Fruit fly (Drosophila melanogaster) whole organism, embryonic: Measurements from ENCODE around the gene CG13949.

Experiments used
- Bdp1 ChIP-seq: fragments of 200-800 bp; sonication (Bioruptor generic); optimal IDR thresholded peaks from 3 replicates; lab custom pipeline; 2016; ENCODE audit warnings: missing biosample characterization, missing genetic modification characterization
- C15 ChIP-seq: fragments of 200-800 bp; sonication (Bioruptor generic); IDR thresholded peaks from 3 replicates; pipeline ENCODE4 v1.3.6; 2022; ENCODE audit warnings: missing biosample characterization, missing genetic modification characterization
- CG10267 ChIP-seq: fragments of 200-800 bp; sonication (Bioruptor generic); optimal IDR thresholded peaks from 2 replicates; lab custom pipeline; 2018; ENCODE audit warnings: missing biosample characterization, mild to moderate bottlenecking, missing genetic modification characterization, moderate library complexity
- CG10654 ChIP-seq: fragments of 200-800 bp; sonication (Bioruptor generic); optimal IDR thresholded peaks from 2 replicates; lab custom pipeline; 2016; ENCODE audit warnings: missing biosample characterization, missing genetic modification characterization
- CG11695 ChIP-seq: fragments of 200-800 bp; sonication (Bioruptor generic); IDR thresholded peaks from 3 replicates; pipeline ENCODE4 v1.3.6; 2022; ENCODE audit warnings: missing biosample characterization, missing genetic modification characterization
- CG12391 ChIP-seq: fragments of 200-800 bp; sonication (Bioruptor generic); optimal IDR thresholded peaks from 3 replicates; lab custom pipeline; 2018; ENCODE audit warnings: missing biosample characterization, mild to moderate bottlenecking, missing genetic modification characterization, moderate library complexity
- CG14860 ChIP-seq: fragments of 200-800 bp; sonication (Bioruptor generic); IDR thresholded peaks from 3 replicates; pipeline ENCODE4 v1.3.6; 2022; ENCODE audit warnings: missing biosample characterization, missing genetic modification characterization; ENCODE audit not compliant: partially characterized antibody
- CG1647 ChIP-seq: fragments of 200-800 bp; sonication (Bioruptor generic); optimal IDR thresholded peaks from 3 replicates; lab custom pipeline; 2016; ENCODE audit warnings: missing biosample characterization, missing genetic modification characterization
- CG16815 ChIP-seq: fragments of 200-800 bp; sonication (Bioruptor generic); optimal IDR thresholded peaks from 3 replicates; lab custom pipeline; 2017; ENCODE audit warnings: missing biosample characterization, mild to moderate bottlenecking, missing genetic modification characterization
- CG17186 ChIP-seq: fragments of 200-800 bp; sonication (Bioruptor generic); optimal IDR thresholded peaks from 3 replicates; lab custom pipeline; 2017; ENCODE audit warnings: missing biosample characterization, missing genetic modification reagents, missing genetic modification characterization
- CG17912 ChIP-seq: fragments of 200-800 bp; sonication (Bioruptor generic); optimal IDR thresholded peaks from 2 replicates; lab custom pipeline; 2018; ENCODE audit warnings: missing biosample characterization, mild to moderate bottlenecking, missing genetic modification characterization
- CG2129 ChIP-seq: fragments of 200-800 bp; sonication (Bioruptor generic); IDR thresholded peaks from 2 replicates; pipeline ENCODE4 v1.3.6; 2022; ENCODE audit warnings: missing biosample characterization, missing genetic modification characterization; ENCODE audit not compliant: partially characterized antibody
- CG30020 ChIP-seq: fragments of 200-800 bp; optimal IDR thresholded peaks from 2 replicates; lab custom pipeline; 2019; ENCODE audit warnings: missing biosample characterization, mild to moderate bottlenecking, missing genetic modification characterization, moderate library complexity
- CG30403 ChIP-seq: fragments of 200-800 bp; sonication (Bioruptor generic); optimal IDR thresholded peaks from 3 replicates; lab custom pipeline; 2016; ENCODE audit warnings: missing biosample characterization, missing genetic modification characterization
- CG34422 ChIP-seq: fragments of 200-800 bp; sonication (Bioruptor generic); IDR thresholded peaks from 3 replicates; pipeline ENCODE4 v1.3.6; 2022; ENCODE audit warnings: missing biosample characterization, missing genetic modification characterization
- CG4707 ChIP-seq: fragments of 200-800 bp; sonication (Bioruptor generic); optimal IDR thresholded peaks from 2 replicates; lab custom pipeline; 2018; ENCODE audit warnings: missing biosample characterization, mild to moderate bottlenecking, missing genetic modification characterization, moderate library complexity
- CG4730 ChIP-seq: fragments of 200-800 bp; sonication (Bioruptor generic); IDR thresholded peaks from 2 replicates; pipeline ENCODE4 v1.3.6; 2022; ENCODE audit warnings: missing biosample characterization, missing genetic modification characterization
- CG6683 ChIP-seq: fragments of 200-800 bp; sonication (Bioruptor generic); optimal IDR thresholded peaks from 2 replicates; lab custom pipeline; 2017; ENCODE audit warnings: missing biosample characterization, mild to moderate bottlenecking, missing genetic modification characterization, missing genetic modification reagents
- CG6765 ChIP-seq: fragments of 200-800 bp; sonication (Bioruptor generic); optimal IDR thresholded peaks from 3 replicates; lab custom pipeline; 2017; ENCODE audit warnings: missing biosample characterization, mild to moderate bottlenecking, missing genetic modification characterization
- CG6791 ChIP-seq: fragments of 200-800 bp; sonication (Bioruptor generic); IDR thresholded peaks from 3 replicates; pipeline ENCODE4 v1.3.6; 2022; ENCODE audit warnings: missing biosample characterization, missing genetic modification characterization; ENCODE audit not compliant: partially characterized antibody
- CG6854 ChIP-seq: fragments of 200-800 bp; sonication (Bioruptor generic); optimal IDR thresholded peaks from 3 replicates; lab custom pipeline; 2017; ENCODE audit warnings: missing biosample characterization, mild to moderate bottlenecking, missing genetic modification characterization
- CG7357 ChIP-seq: fragments of 200-800 bp; sonication (Bioruptor generic); IDR thresholded peaks from 3 replicates; pipeline ENCODE4 v1.3.6; 2022; ENCODE audit warnings: missing biosample characterization, missing genetic modification characterization
- CG7928 ChIP-seq: fragments of 200-800 bp; sonication (Bioruptor generic); optimal IDR thresholded peaks from 2 replicates; lab custom pipeline; 2017; ENCODE audit warnings: missing biosample characterization, mild to moderate bottlenecking, missing genetic modification characterization
- CG8359 ChIP-seq: fragments of 200-800 bp; sonication (Bioruptor generic); optimal IDR thresholded peaks from 2 replicates; lab custom pipeline; 2017; ENCODE audit warnings: missing biosample characterization, mild to moderate bottlenecking, missing genetic modification characterization, borderline replicate concordance
- CG8924 ChIP-seq: fragments of 200-800 bp; optimal IDR thresholded peaks from 3 replicates; lab custom pipeline; 2019; ENCODE audit warnings: missing biosample characterization, mild to moderate bottlenecking, missing genetic modification characterization, moderate library complexity
- CkIIα-i1 ChIP-seq: fragments of 200-800 bp; sonication (Bioruptor generic); IDR thresholded peaks from 2 replicates; pipeline ENCODE4 v1.3.6; 2022; ENCODE audit warnings: missing biosample characterization, missing genetic modification characterization
- E2f1 ChIP-seq: fragments of 200-800 bp; sonication (Bioruptor generic); IDR thresholded peaks from 2 replicates; pipeline ENCODE4 v1.3.6; 2022; ENCODE audit warnings: missing biosample characterization, missing genetic modification characterization
- Hsf ChIP-seq: fragments of 200-800 bp; sonication (Bioruptor generic); optimal IDR thresholded peaks from 3 replicates; lab custom pipeline; 2016; ENCODE audit warnings: missing biosample characterization, missing genetic modification characterization
- Kr ChIP-seq: fragments of 200-800 bp; sonication (Bioruptor generic); optimal IDR thresholded peaks from 2 replicates; lab custom pipeline; 2017; ENCODE audit warnings: missing biosample characterization, mild to moderate bottlenecking, missing genetic modification characterization
- Lhr ChIP-seq: fragments of 200-800 bp; sonication (Bioruptor generic); optimal IDR thresholded peaks from 3 replicates; lab custom pipeline; 2017; ENCODE audit warnings: mild to moderate bottlenecking, missing biosample characterization, missing genetic modification reagents, missing genetic modification characterization
- Oli ChIP-seq: fragments of 200-800 bp; sonication (Bioruptor generic); optimal IDR thresholded peaks from 2 replicates; lab custom pipeline; 2018; ENCODE audit warnings: missing biosample characterization, mild to moderate bottlenecking, missing genetic modification characterization, moderate library complexity
- Pdp1 ChIP-seq, 2 experiments: fragments of 200-800 bp; sonication (Bioruptor generic); optimal IDR thresholded peaks; 3 replicates each; lab custom pipeline; 2016; ENCODE audit warnings: missing biosample characterization in 2 of 2, missing genetic modification characterization in 2 of 2, mild to moderate bottlenecking in 1 of 2, moderate library complexity in 1 of 2
- Sry-β ChIP-seq: fragments of 200-800 bp; sonication (Bioruptor generic); optimal IDR thresholded peaks from 2 replicates; lab custom pipeline; 2018; ENCODE audit warnings: missing biosample characterization, mild to moderate bottlenecking, missing genetic modification characterization, moderate library complexity
- Ssrp ChIP-seq: fragments of 200-800 bp; sonication (Bioruptor generic); optimal IDR thresholded peaks from 2 replicates; lab custom pipeline; 2018; ENCODE audit warnings: missing biosample characterization, mild to moderate bottlenecking, missing genetic modification characterization, moderate library complexity
- TFAM ChIP-seq: fragments of 200-800 bp; sonication (Bioruptor generic); optimal IDR thresholded peaks from 2 replicates; lab custom pipeline; 2017; ENCODE audit warnings: missing biosample characterization, missing genetic modification characterization, inconsistent platforms
- ab ChIP-seq: fragments of 200-800 bp; sonication (Bioruptor generic); optimal IDR thresholded peaks from 2 replicates; lab custom pipeline; 2016; ENCODE audit warnings: missing biosample characterization, missing genetic modification characterization
- cato ChIP-seq: fragments of 200-800 bp; sonication (Bioruptor generic); optimal IDR thresholded peaks from 2 replicates; lab custom pipeline; 2016; ENCODE audit warnings: missing biosample characterization, missing genetic modification characterization, borderline replicate concordance
- dan ChIP-seq: fragments of 200-800 bp; sonication (Bioruptor generic); IDR thresholded peaks from 2 replicates; pipeline ENCODE4 v1.3.6; 2022; ENCODE audit warnings: missing biosample characterization, missing genetic modification characterization
- dysf ChIP-seq: fragments of 200-800 bp; sonication (Bioruptor generic); IDR thresholded peaks from 3 replicates; pipeline ENCODE4 v1.3.6; 2022; ENCODE audit warnings: missing biosample characterization, missing genetic modification characterization
- ftz-f1 ChIP-seq: fragments of 200-800 bp; sonication (Bioruptor generic); optimal IDR thresholded peaks from 2 replicates; lab custom pipeline; 2016; ENCODE audit warnings: missing biosample characterization, missing genetic modification characterization
- hb ChIP-seq: fragments of 200-800 bp; sonication (Bioruptor generic); IDR thresholded peaks from 3 replicates; pipeline ENCODE4 v1.3.6; 2022; ENCODE audit warnings: missing biosample characterization, missing genetic modification characterization; ENCODE audit not compliant: partially characterized antibody
- hbn ChIP-seq: fragments of 200-800 bp; sonication (Bioruptor generic); IDR thresholded peaks from 2 replicates; pipeline ENCODE4 v1.3.6; 2022; ENCODE audit warnings: missing biosample characterization, missing genetic modification characterization; ENCODE audit not compliant: partially characterized antibody
- jing ChIP-seq: fragments of 200-800 bp; sonication (Bioruptor generic); optimal IDR thresholded peaks from 2 replicates; lab custom pipeline; 2018; ENCODE audit warnings: missing biosample characterization, mild to moderate bottlenecking, missing genetic modification characterization
- kah ChIP-seq: fragments of 200-800 bp; sonication (Bioruptor generic); optimal IDR thresholded peaks from 2 replicates; lab custom pipeline; 2018; ENCODE audit warnings: missing biosample characterization, mild to moderate bottlenecking, missing genetic modification characterization
- lilli ChIP-seq: fragments of 200-800 bp; sonication (Bioruptor generic); optimal IDR thresholded peaks from 3 replicates; lab custom pipeline; 2016; ENCODE audit warnings: missing biosample characterization, missing genetic modification characterization
- mirr ChIP-seq: fragments of 200-800 bp; sonication (Bioruptor generic); optimal IDR thresholded peaks from 3 replicates; lab custom pipeline; 2018; ENCODE audit warnings: missing biosample characterization, mild to moderate bottlenecking, missing genetic modification characterization
- tin ChIP-seq: fragments of 200-800 bp; sonication (Bioruptor generic); optimal IDR thresholded peaks from 3 replicates; lab custom pipeline; 2016; ENCODE audit warnings: missing biosample characterization, missing genetic modification characterization
- tx ChIP-seq: fragments of 200-800 bp; sonication (Bioruptor generic); optimal IDR thresholded peaks from 2 replicates; lab custom pipeline; 2016; ENCODE audit warnings: missing biosample characterization, missing genetic modification characterization
- vnd ChIP-seq: fragments of 200-800 bp; sonication (Bioruptor generic); IDR thresholded peaks from 3 replicates; pipeline ENCODE4 v1.3.6; 2022; ENCODE audit warnings: missing biosample characterization, missing genetic modification characterization; ENCODE audit not compliant: partially characterized antibody
- zen2 ChIP-seq: fragments of 200-800 bp; sonication (Bioruptor generic); IDR thresholded peaks from 3 replicates; pipeline ENCODE4 v1.3.6; 2022; ENCODE audit warnings: missing biosample characterization, missing genetic modification characterization; ENCODE audit not compliant: partially characterized antibody

Gene CG13949

DNA sequence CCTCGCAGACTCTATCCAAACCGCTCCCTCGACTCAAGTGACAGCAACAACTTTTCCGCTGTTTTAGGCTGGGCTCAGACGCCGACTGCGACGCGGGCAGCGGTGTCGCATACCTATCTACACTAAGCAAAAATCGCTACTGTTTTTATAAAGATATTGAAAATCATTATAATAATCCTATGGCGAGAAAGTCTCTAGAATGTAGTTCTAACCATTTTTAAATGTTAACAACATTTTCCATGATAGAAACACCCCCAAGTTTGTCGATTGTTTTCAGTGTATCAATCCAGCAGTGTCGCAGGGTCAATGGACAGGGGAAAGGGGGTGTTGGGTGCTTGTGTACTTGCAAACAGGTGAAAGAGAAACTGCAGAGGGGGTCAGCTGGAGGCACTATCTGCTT, 10.7 kb downstream of the CG13949 start (continued):
- peak; percentile 97 for TF ChIP-seq dysf (GFP tag; lab: Robert Waterston, UW)
- peak; percentile 97 for TF ChIP-seq CG34422 (GFP tag; lab: Robert Waterston, UW)
- TF ChIP-seq E2f1, result peak; percentile 95
- TF ChIP-seq CG30403 (GFP tag; lab: Kevin White, UChicago), result peak; percentile 98
- peak; percentile 86 for TF ChIP-seq Bdp1 (GFP tag; lab: Kevin White, UChicago)
- TF ChIP-seq kah (GFP tag; lab: Kevin White, UChicago), result peak; percentile 91
- peak; percentile 98 for TF ChIP-seq lilli (GFP tag; lab: Kevin White, UChicago)
- peak; percentile 93 for TF ChIP-seq tx (GFP tag; lab: Kevin White, UChicago)
- peak; percentile 96 for TF ChIP-seq Hsf (GFP tag; lab: Kevin White, UChicago)
- peak; percentile 96 for TF ChIP-seq Oli
- TF ChIP-seq CG1647, result peak; percentile 96
- peak; percentile 52 for TF ChIP-seq Sry-β (GFP tag; lab: Kevin White, UChicago)
- TF ChIP-seq CG8924 (tag; lab: Kevin White, UChicago), result peak; percentile 97
- TF ChIP-seq CG6791 (GFP tag; lab: Robert Waterston, UW), result no peak
- no peak for TF ChIP-seq CG14860 (GFP tag; lab: Robert Waterston, UW)
- TF ChIP-seq CG16815, result peak; percentile 93
- TF ChIP-seq CG7357 (GFP tag; lab: Robert Waterston, UW), result peak; percentile 88
- peak; percentile 97 for TF ChIP-seq CG12391 (tag; lab: Kevin White, UChicago)
- TF ChIP-seq zen2 (GFP tag; lab: Robert Waterston, UW), result no peak
- TF ChIP-seq CG10267 (tag; lab: Kevin White, UChicago), result peak; percentile 90
- no peak for TF ChIP-seq hb
- TF ChIP-seq vnd (GFP tag; lab: Robert Waterston, UW), result no peak
- TF ChIP-seq CG11695 (GFP tag; lab: Robert Waterston, UW), result peak; percentile 94
- peak; percentile 90 for TF ChIP-seq CG6854 (GFP tag; lab: Kevin White, UChicago)
- peak; percentile 91 for TF ChIP-seq cato (GFP tag; lab: Kevin White, UChicago)
- peak; percentile 85 for TF ChIP-seq Lhr (GFP tag; lab: Kevin White, UChicago)
- TF ChIP-seq CG6683 (GFP tag; lab: Kevin White, UChicago), result peak; percentile 88
- TF ChIP-seq C15 (GFP tag; lab: Robert Waterston, UW), result peak; percentile 94
- peak; percentile 79 for TF ChIP-seq ftz-f1 (GFP tag; lab: Kevin White, UChicago)
- TF ChIP-seq CG30020, result peak; percentile 72
- peak; percentile 85 for TF ChIP-seq TFAM (GFP tag; lab: Kevin White, UChicago)
- TF ChIP-seq jing (GFP tag; lab: Kevin White, UChicago), result peak; percentile 94
- TF ChIP-seq Ssrp, result peak; percentile 95
- TF ChIP-seq CG7928 (GFP tag; lab: Kevin White, UChicago), result peak; percentile 77
- peak; percentile 89 for TF ChIP-seq CG17186
- peak; percentile 91 for TF ChIP-seq CG4730 (GFP tag; lab: Robert Waterston, UW)
- peak; percentile 80 for TF ChIP-seq CG6765 (GFP tag; lab: Kevin White, UChicago)
- no peak for TF ChIP-seq CG2129
- peak; percentile 94 to 97 for TF ChIP-seq Pdp1 (GFP tag; optimal IDR thresholded peaks at IDR 0.05; lab: Kevin White, UChicago)
- peak; percentile 94 for TF ChIP-seq CG10654 (GFP tag; lab: Kevin White, UChicago)
- peak; percentile 77 for TF ChIP-seq mirr
- peak; percentile 80 for TF ChIP-seq dan
- peak; percentile 65 for TF ChIP-seq CkIIα-i1 (GFP tag; lab: Robert Waterston, UW)
- peak; percentile 43 for TF ChIP-seq Kr (GFP tag; lab: Kevin White, UChicago)
- TF ChIP-seq hbn (GFP tag; lab: Robert Waterston, UW), result no peak
- peak; percentile 87 for TF ChIP-seq CG8359 (GFP tag; lab: Kevin White, UChicago)
- peak; percentile 92 for TF ChIP-seq CG17912 (GFP tag; lab: Kevin White, UChicago)
- TF ChIP-seq ab (GFP tag; lab: Kevin White, UChicago), result peak; percentile 90
- peak; percentile 95 for TF ChIP-seq tin (GFP tag; lab: Kevin White, UChicago)
- TF ChIP-seq CG4707 (GFP tag; lab: Kevin White, UChicago), result peak; percentile 93
